Worm (Caenorhabditis elegans) whole organism, L1 larva: Measurements from ENCODE around the gene tag-65.

Experiments
- aha-1 ChIP-seq: fragments of 150-350 bp; optimal IDR thresholded peaks from 2 replicates; lab custom pipeline; 2014; ENCODE audit warnings: missing biosample characterization, missing genetic modification characterization
- ceh-90 ChIP-seq: sonication (generic microtip); optimal IDR thresholded peaks from 2 replicates; lab custom pipeline; 2016; ENCODE audit warnings: missing genetic modification characterization, missing compliant biosample characterization
- unc-130 ChIP-seq: fragments of 150-350 bp; optimal IDR thresholded peaks from 2 replicates; lab custom pipeline; 2017; ENCODE audit warnings: missing biosample characterization, missing genetic modification characterization, inconsistent platforms
- ztf-11 ChIP-seq, 2 experiments: sonication (generic microtip); optimal IDR thresholded peaks; 2 replicates each; lab custom pipeline; 2016 to 2017; ENCODE audit warnings: missing genetic modification characterization in 2 of 2, missing biosample characterization in 1 of 2, missing compliant biosample characterization in 1 of 2

DNA sequence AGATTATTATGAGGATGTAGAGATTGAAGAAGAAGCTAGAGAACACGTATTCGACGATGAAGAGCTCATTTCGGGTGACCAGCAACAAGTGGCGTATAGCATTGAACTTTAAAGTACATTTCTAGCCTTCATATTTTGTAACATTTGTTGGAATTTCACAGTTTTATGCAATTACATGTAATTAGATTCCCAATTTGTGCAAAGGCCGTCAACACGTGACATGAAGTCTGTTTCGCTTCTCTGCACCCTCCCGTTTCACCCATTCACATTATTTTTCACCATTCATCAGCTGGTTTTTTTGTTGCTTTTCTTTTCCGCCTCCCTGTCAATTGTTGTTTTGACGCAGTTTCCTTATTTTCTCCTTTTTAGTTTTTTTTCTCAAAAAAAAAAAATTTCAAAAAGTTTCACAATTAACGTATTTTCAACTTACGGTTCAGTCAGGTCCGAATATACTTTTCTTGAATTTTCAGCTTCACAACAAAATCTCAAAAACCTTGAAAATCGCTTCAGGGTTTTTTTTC, 51.2 kb downstream of the tag-65 start, which contains the start of gene sde-2:
- no peak for TF ChIP-seq ceh-90 (tag; lab: Kevin White, UChicago)
- no peak for TF ChIP-seq unc-130
- no peak for TF ChIP-seq aha-1 (tag; lab: Kevin White, UChicago)
- no peak for TF ChIP-seq ztf-11 (tag; optimal IDR thresholded peaks at IDR 0.05; lab: Kevin White, UChicago)
